Fruit fly (Drosophila melanogaster): ENCODE measurements around the gene Sod1.
A peak's percentile ranks its signal among the peaks of the same experiment; 100 is the strongest.

Gene Sod1

dm6 chr3L:11074043-11074853 lies 39.3 kb downstream of the Sod1 start, which contains the start of the genes Pfdn2 and Noc1 (continued):
- no peak for TF ChIP-seq zen (tag; optimal IDR thresholded peaks at IDR 0.05)
- 0 out of 2 replicates have a peak, but pooled peaks have one; percentile 15 for TF ChIP-seq Awh (GFP tag; IDR thresholded peaks at IDR 0.05)
- no peak for TF ChIP-seq NK7.1 (GFP tag; optimal IDR thresholded peaks at IDR 0.05)
- TF ChIP-seq CG3838 (GFP tag; optimal IDR thresholded peaks at IDR 0.05) = no peak
- TF ChIP-seq slp2 (GFP tag; optimal IDR thresholded peaks at IDR 0.05) = no peak
- no peak for TF ChIP-seq psq (GFP tag; optimal IDR thresholded peaks at IDR 0.05)
- TF ChIP-seq eve (GFP tag; optimal IDR thresholded peaks at IDR 0.05) = no peak
- 0 out of 2 replicates have a peak, but pooled peaks have one; percentile 29 for TF ChIP-seq CG4404 (GFP tag; IDR thresholded peaks at IDR 0.05)
- no peak for TF ChIP-seq gcm (GFP tag; optimal IDR thresholded peaks at IDR 0.05)
- TF ChIP-seq CG5245 (GFP tag; optimal IDR thresholded peaks at IDR 0.05) = no peak
- no peak for TF ChIP-seq CG11247 (GFP tag; IDR thresholded peaks at IDR 0.05)
- TF ChIP-seq pita (GFP tag; optimal IDR thresholded peaks at IDR 0.05) = no peak
- no peak for TF ChIP-seq pan (optimal IDR thresholded peaks at IDR 0.05)
- peak in 1 of 2 experiments; percentile 61 for TF ChIP-seq pan (GFP tag; optimal IDR thresholded peaks at IDR 0.05 in 1 of 2, IDR thresholded peaks at IDR 0.05 in 1 of 2)
- TF ChIP-seq so (GFP tag; IDR thresholded peaks at IDR 0.05) = no peak
- TF ChIP-seq h (optimal IDR thresholded peaks at IDR 0.05) = no peak
- TF ChIP-seq Gsc (GFP tag; IDR thresholded peaks at IDR 0.05) = no peak
- no peak for TF ChIP-seq CG13287 (GFP tag; IDR thresholded peaks at IDR 0.05; ENCODE audit: partially characterized antibody)
- peak; percentile 70 for TF ChIP-seq Rfx (GFP tag; IDR thresholded peaks at IDR 0.05)
- no peak for TF ChIP-seq CG13894 (tag; optimal IDR thresholded peaks at IDR 0.05)
- TF ChIP-seq CG6854 (GFP tag; optimal IDR thresholded peaks at IDR 0.05) = no peak
- TF ChIP-seq vfl (GFP tag; optimal IDR thresholded peaks at IDR 0.05) = no peak
- TF ChIP-seq p53 (GFP tag; optimal IDR thresholded peaks at IDR 0.05) = no peak
- peak; percentile 42 for TF ChIP-seq phol (tag; optimal IDR thresholded peaks at IDR 0.05)
- TF ChIP-seq tin (GFP tag; optimal IDR thresholded peaks at IDR 0.05) = peak; percentile 23
- TF ChIP-seq CG12236 (GFP tag; optimal IDR thresholded peaks at IDR 0.05) = no peak
- no peak; the same call in 1 of the 2 replicates for TF ChIP-seq Bgb (GFP tag; IDR thresholded peaks at IDR 0.05; ENCODE audit: partially characterized antibody)
- TF ChIP-seq Fer1 (GFP tag; optimal IDR thresholded peaks at IDR 0.05) = no peak
- peak; percentile 44; the same call in 1 of the 2 replicates for TF ChIP-seq esg (GFP tag; conservative IDR thresholded peaks at IDR 0.05)
- 0 out of 2 replicates have a peak, but pooled peaks have one; percentile 30 for TF ChIP-seq hbn (GFP tag; IDR thresholded peaks at IDR 0.05; ENCODE audit: partially characterized antibody)
- peak; percentile 54 for TF ChIP-seq Hsf (GFP tag; optimal IDR thresholded peaks at IDR 0.05)
- TF ChIP-seq cg (GFP tag; optimal IDR thresholded peaks at IDR 0.05) = no peak
- TF ChIP-seq CG6654 (GFP tag; optimal IDR thresholded peaks at IDR 0.05) = no peak
- TF ChIP-seq CG16815 (GFP tag; optimal IDR thresholded peaks at IDR 0.05) = peak; percentile 26
- 0 out of 3 replicates have a peak, but pooled peaks have one; percentile 18 for TF ChIP-seq C15 (GFP tag; IDR thresholded peaks at IDR 0.05)
- peak in 1 of 2 experiments; percentile 38 for TF ChIP-seq Hr51 (GFP tag; optimal IDR thresholded peaks at IDR 0.05)
- TF ChIP-seq Med (GFP tag) = peak; percentile 76
- no peak for TF ChIP-seq seq (GFP tag; IDR thresholded peaks at IDR 0.05)
- TF ChIP-seq fd3F (GFP tag; optimal IDR thresholded peaks at IDR 0.05) = peak; percentile 53
- TF ChIP-seq CG9215 (GFP tag; IDR thresholded peaks at IDR 0.05) = peak; percentile 39; the same call in 1 of the 2 replicates
- TF ChIP-seq wor (GFP tag; IDR thresholded peaks at IDR 0.05) = no peak
- TF ChIP-seq ems (GFP tag; optimal IDR thresholded peaks at IDR 0.05) = no peak
- no peak for TF ChIP-seq H2.0 (GFP tag; IDR thresholded peaks at IDR 0.05)
- TF ChIP-seq Neu2 (GFP tag; optimal IDR thresholded peaks at IDR 0.05; ENCODE audit: borderline replicate concordance) = no peak
- peak; percentile 32; the same call in 1 of the 2 replicates for TF ChIP-seq CG31224 (GFP tag; IDR thresholded peaks at IDR 0.05)
- no peak for TF ChIP-seq yki (optimal IDR thresholded peaks at IDR 0.05)
- peak in 1 of 2 experiments; percentile 62 for TF ChIP-seq bsh (GFP tag; optimal IDR thresholded peaks at IDR 0.05)
- TF ChIP-seq CG6813 (GFP tag; optimal IDR thresholded peaks at IDR 0.05) = no peak
- TF ChIP-seq CG10565 (GFP tag; optimal IDR thresholded peaks at IDR 0.05) = no peak
- peak; percentile 87 for TF ChIP-seq row (GFP tag; IDR thresholded peaks at IDR 0.05)

Data from whole organism, embryonic.